Worm (Caenorhabditis elegans) whole organism, early embryonic: ENCODE results near the gene ZK892.5.

ENCODE experiments used
- ama-1 ChIP-seq: fragments of 150-350 bp; optimal IDR thresholded peaks from 2 replicates; lab custom pipeline; 2014
- flt-1 ChIP-seq: fragments of 200-800 bp; sonication (Bioruptor generic); IDR thresholded peaks from 2 replicates; pipeline ENCODE4 v1.3.6; 2022; ENCODE audit warnings: missing genetic modification characterization, missing compliant biosample characterization
- tra-4 ChIP-seq: sonication (generic microtip); optimal IDR thresholded peaks from 2 replicates; lab custom pipeline; 2017; ENCODE audit warnings: missing genetic modification characterization, missing compliant biosample characterization

- TF ChIP-seq flt-1 (no peak), ama-1 (lab: Kevin White, UChicago) (no peak), tra-4 (tag; lab: Kevin White, UChicago) (no peak)
Observed at ce11 chrII:9994679-9995078, 13.3 kb upstream of the ZK892.5 start.
